Worm (Caenorhabditis elegans): ENCODE measurements around the gene pgap-1.

ce11 chrV:11251798-11252197 is 10.1 kb downstream of the pgap-1 start:
- TF ChIP-seq aly-2 (tag; optimal IDR thresholded peaks at IDR 0.05) (no peak), ceh-16 (tag; optimal IDR thresholded peaks at IDR 0.05) (no peak), nhr-11 (tag; optimal IDR thresholded peaks at IDR 0.05) (no peak), nhr-23 (tag; optimal IDR thresholded peaks at IDR 0.05) (no peak), fkh-10 (GFP tag; optimal IDR thresholded peaks at IDR 0.05) (no peak), ZK546.5 (tag; optimal IDR thresholded peaks at IDR 0.05) (no peak), nhr-237 (tag; optimal IDR thresholded peaks at IDR 0.05) (no peak), nhr-12 (tag; optimal IDR thresholded peaks at IDR 0.05) (no peak), egl-27 (tag; optimal IDR thresholded peaks at IDR 0.05) (no peak), snpc-4 (tag; optimal IDR thresholded peaks at IDR 0.05) (no peak), pha-4 (tag; optimal IDR thresholded peaks at IDR 0.05) (no peak), nhr-77 (tag; optimal IDR thresholded peaks at IDR 0.05) (no peak), ceh-9 (tag; optimal IDR thresholded peaks at IDR 0.05) (no peak), lin-39 (tag; optimal IDR thresholded peaks at IDR 0.05) (no peak)
